Fruit fly (Drosophila melanogaster): Measurements from ENCODE around the gene Oga.

Gene Oga

dm6 chr3R:21188540-21189276 is 30.2 kb upstream of the Oga start (continued):
- TF ChIP-seq B-H2 (GFP tag; optimal IDR thresholded peaks at IDR 0.05), result peak; percentile 45
- TF ChIP-seq MTF-1 (GFP tag; optimal IDR thresholded peaks at IDR 0.05; ENCODE audit: borderline replicate concordance), result peak; percentile 73
- TF ChIP-seq CG2875 (GFP tag; optimal IDR thresholded peaks at IDR 0.05), result peak; percentile 29
- peak; percentile 30; the same call in 1 of the 2 replicates for TF ChIP-seq stc (GFP tag; IDR thresholded peaks at IDR 0.05)
- no peak for TF ChIP-seq Sox100B (GFP tag; optimal IDR thresholded peaks at IDR 0.05)
- peak; percentile 61 for TF ChIP-seq Side (GFP tag; optimal IDR thresholded peaks at IDR 0.05)
- TF ChIP-seq CG16813 (GFP tag; IDR thresholded peaks at IDR 0.05; ENCODE audit: partially characterized antibody), result 0 out of 3 replicates have a peak, but pooled peaks have one; percentile 9
- peak in 1 of 2 experiments; percentile 45 for TF ChIP-seq tll (GFP tag; optimal IDR thresholded peaks at IDR 0.05)
- no peak for TF ChIP-seq eve (GFP tag; optimal IDR thresholded peaks at IDR 0.05)
- peak; percentile 54 for TF ChIP-seq oc (tag; optimal IDR thresholded peaks at IDR 0.05)
- TF ChIP-seq unpg (GFP tag; optimal IDR thresholded peaks at IDR 0.05), result peak; percentile 21
- TF ChIP-seq Ets65A (GFP tag), result peak; percentile 43
- TF ChIP-seq rib (GFP tag; IDR thresholded peaks at IDR 0.05), result peak; percentile 60; the same call in 1 of the 2 replicates
- TF ChIP-seq Opbp (GFP tag; IDR thresholded peaks at IDR 0.05; ENCODE audit: partially characterized antibody), result peak; percentile 62
- TF ChIP-seq Meics (GFP tag; optimal IDR thresholded peaks at IDR 0.05), result peak; percentile 2
- peak; percentile 96 for TF ChIP-seq CG5180 (GFP tag; optimal IDR thresholded peaks at IDR 0.05)
- peak; percentile 36 for TF ChIP-seq wek (GFP tag; optimal IDR thresholded peaks at IDR 0.05)
- peak; percentile 67; the same call in 2 of the 3 replicates for TF ChIP-seq so (GFP tag; IDR thresholded peaks at IDR 0.05)
- peak; percentile 29 for TF ChIP-seq NfI (GFP tag; optimal IDR thresholded peaks at IDR 0.05)
- TF ChIP-seq CG6689 (GFP tag; IDR thresholded peaks at IDR 0.05), result peak; percentile 76
- peak; percentile 24; the same call in 1 of the 2 replicates for TF ChIP-seq seq (GFP tag; IDR thresholded peaks at IDR 0.05)
- TF ChIP-seq ftz-f1 (GFP tag; optimal IDR thresholded peaks at IDR 0.05), result peak; percentile 70
- peak in 1 of 2 experiments; percentile 29 for TF ChIP-seq Hr51 (GFP tag; optimal IDR thresholded peaks at IDR 0.05)
- TF ChIP-seq stwl (tag; optimal IDR thresholded peaks at IDR 0.05), result peak; percentile 9
- TF ChIP-seq CG15269 (tag; optimal IDR thresholded peaks at IDR 0.05), result peak; percentile 11
- peak; percentile 26 for TF ChIP-seq MESR4 (GFP tag; optimal IDR thresholded peaks at IDR 0.05)
- no peak for TF ChIP-seq slou (GFP tag; optimal IDR thresholded peaks at IDR 0.05)
- peak; percentile 87 for TF ChIP-seq CG2199 (GFP tag; IDR thresholded peaks at IDR 0.05)
- TF ChIP-seq ham (GFP tag; IDR thresholded peaks at IDR 0.05), result no peak
- TF ChIP-seq CG7786 (GFP tag; optimal IDR thresholded peaks at IDR 0.05), result no peak
- TF ChIP-seq vfl (GFP tag; optimal IDR thresholded peaks at IDR 0.05), result peak; percentile 8
- TF ChIP-seq CG12071 (GFP tag; optimal IDR thresholded peaks at IDR 0.05), result peak; percentile 70
- TF ChIP-seq CG8924 (tag; optimal IDR thresholded peaks at IDR 0.05), result peak; percentile 76
- TF ChIP-seq CG10543 (GFP tag; optimal IDR thresholded peaks at IDR 0.05), result peak; percentile 95
- TF ChIP-seq HLHmδ (GFP tag; optimal IDR thresholded peaks at IDR 0.05), result peak; percentile 60
- peak; percentile 68 for TF ChIP-seq HmgD (GFP tag; optimal IDR thresholded peaks at IDR 0.05)
- TF ChIP-seq CG2678 (tag; optimal IDR thresholded peaks at IDR 0.05), result peak; percentile 40
- peak; percentile 47 for TF ChIP-seq Hey (tag; optimal IDR thresholded peaks at IDR 0.05)
- peak; percentile 82 for TF ChIP-seq gro (GFP tag; optimal IDR thresholded peaks at IDR 0.05)
- TF ChIP-seq jing (GFP tag; optimal IDR thresholded peaks at IDR 0.05), result no peak
- no peak for TF ChIP-seq CTCF (GFP tag; optimal IDR thresholded peaks at IDR 0.05)
- no peak for TF ChIP-seq slp2 (GFP tag; optimal IDR thresholded peaks at IDR 0.05)
- TF ChIP-seq CG11247 (GFP tag; IDR thresholded peaks at IDR 0.05), result no peak
- peak; percentile 92 for TF ChIP-seq kni (GFP tag; optimal IDR thresholded peaks at IDR 0.05)
- TF ChIP-seq CG5245 (GFP tag; optimal IDR thresholded peaks at IDR 0.05), result no peak
- peak; percentile 66 for TF ChIP-seq her (GFP tag; optimal IDR thresholded peaks at IDR 0.05)
- TF ChIP-seq Antp (GFP tag; optimal IDR thresholded peaks at IDR 0.05), result peak; percentile 21
- no peak for TF ChIP-seq lov (optimal IDR thresholded peaks at IDR 0.05)
- peak; percentile 6; the same call in 1 of the 3 replicates for TF ChIP-seq lov (GFP tag; IDR thresholded peaks at IDR 0.05)
